Fruit fly (Drosophila melanogaster): ENCODE data around the gene CG4238.

- TF ChIP-seq Sin3A (optimal IDR thresholded peaks at IDR 0.05): no peak
- TF ChIP-seq ttk (optimal IDR thresholded peaks at IDR 0.05): no peak
- no peak for TF ChIP-seq insv (optimal IDR thresholded peaks at IDR 0.05)
Measured at dm6 chr2L:2011430-2011829, 1.8 kb downstream of the CG4238 start.
